Fruit fly (Drosophila melanogaster) whole organism, prepupa: ENCODE data around the gene escl.

Experiments
- CG10631 ChIP-seq: fragments of 200-800 bp; sonication (Bioruptor generic); optimal IDR thresholded peaks from 2 replicates; lab custom pipeline; 2016; ENCODE audit warnings: missing biosample characterization, missing genetic modification characterization
- CG10669 ChIP-seq: fragments of 200-800 bp; sonication (Bioruptor generic); optimal IDR thresholded peaks from 3 replicates; lab custom pipeline; 2018; ENCODE audit warnings: missing biosample characterization, mild to moderate bottlenecking, missing genetic modification characterization, moderate library complexity
- CG11294 ChIP-seq: fragments of 200-800 bp; sonication (Bioruptor generic); IDR thresholded peaks from 2 replicates; pipeline ENCODE4 v1.3.6; 2022; ENCODE audit warnings: missing biosample characterization, missing genetic modification characterization
- CG11762 ChIP-seq: fragments of 200-800 bp; sonication (Bioruptor generic); optimal IDR thresholded peaks from 3 replicates; lab custom pipeline; 2016; ENCODE audit warnings: missing biosample characterization, missing genetic modification characterization; ENCODE audit not compliant: insufficient read depth
- CG11902 ChIP-seq: fragments of 200-800 bp; sonication (Bioruptor generic); optimal IDR thresholded peaks from 3 replicates; lab custom pipeline; 2016; ENCODE audit warnings: missing biosample characterization, missing genetic modification characterization
- CG15336 ChIP-seq: fragments of 200-800 bp; sonication (Bioruptor generic); IDR thresholded peaks from 2 replicates; pipeline ENCODE4 v1.3.6; 2022; ENCODE audit warnings: missing biosample characterization, missing genetic modification characterization
- CG1621 ChIP-seq: fragments of 200-800 bp; sonication (Bioruptor generic); optimal IDR thresholded peaks from 3 replicates; lab custom pipeline; 2018; ENCODE audit warnings: missing biosample characterization, mild to moderate bottlenecking, missing genetic modification characterization
- CG32006 ChIP-seq: fragments of 200-800 bp; sonication (Bioruptor generic); optimal IDR thresholded peaks from 3 replicates; lab custom pipeline; 2017; ENCODE audit warnings: missing biosample characterization, mild to moderate bottlenecking, missing genetic modification characterization
- CG3919 ChIP-seq: fragments of 200-800 bp; sonication (Bioruptor generic); optimal IDR thresholded peaks from 3 replicates; lab custom pipeline; 2016; ENCODE audit warnings: missing biosample characterization, missing genetic modification characterization
- CG6163 ChIP-seq: fragments of 200-800 bp; sonication (Bioruptor generic); IDR thresholded peaks from 3 replicates; pipeline ENCODE4 v1.3.6; 2022; ENCODE audit warnings: missing biosample characterization, missing genetic modification characterization
- CG6276 ChIP-seq: fragments of 200-800 bp; sonication (Bioruptor generic); optimal IDR thresholded peaks from 2 replicates; lab custom pipeline; 2017; ENCODE audit warnings: missing biosample characterization, mild to moderate bottlenecking, missing genetic modification characterization
- CG6808 ChIP-seq: fragments of 200-800 bp; sonication (Bioruptor generic); optimal IDR thresholded peaks from 3 replicates; lab custom pipeline; 2017; ENCODE audit warnings: missing biosample characterization, missing genetic modification characterization, mild to moderate bottlenecking, moderate library complexity, missing genetic modification reagents
- CG6854 ChIP-seq: fragments of 200-800 bp; sonication (Bioruptor generic); optimal IDR thresholded peaks from 2 replicates; lab custom pipeline; 2017; ENCODE audit warnings: missing biosample characterization, mild to moderate bottlenecking, missing genetic modification characterization
- CG8632 ChIP-seq: fragments of 200-800 bp; sonication (Bioruptor generic); optimal IDR thresholded peaks from 3 replicates; lab custom pipeline; 2016; ENCODE audit warnings: missing biosample characterization, missing genetic modification characterization
- CG9139 ChIP-seq: fragments of 200-800 bp; sonication (Bioruptor generic); optimal IDR thresholded peaks from 3 replicates; lab custom pipeline; 2017; ENCODE audit warnings: missing biosample characterization, mild to moderate bottlenecking, missing genetic modification characterization
- Eip78C ChIP-seq: fragments of 200-800 bp; sonication (Bioruptor generic); peaks from one replicate; lab custom pipeline; 2016; ENCODE audit warnings: missing biosample characterization, missing genetic modification characterization
- Eip93F ChIP-seq: fragments of 200-800 bp; sonication (Bioruptor generic); optimal IDR thresholded peaks from 2 replicates; lab custom pipeline; 2016; ENCODE audit warnings: missing biosample characterization, mild to moderate bottlenecking, missing genetic modification characterization
- Gug ChIP-seq: fragments of 200-800 bp; sonication (Bioruptor generic); IDR thresholded peaks from 2 replicates; pipeline ENCODE4 v1.3.6; 2022; ENCODE audit warnings: missing biosample characterization, missing genetic modification characterization
- Hr38 ChIP-seq: sonication (Bioruptor generic); optimal IDR thresholded peaks from 2 replicates; lab custom pipeline; 2016; ENCODE audit warnings: missing biosample characterization, missing genetic modification characterization
- Hr39 ChIP-seq: fragments of 200-800 bp; sonication (Bioruptor generic); optimal IDR thresholded peaks from 2 replicates; lab custom pipeline; 2016; ENCODE audit warnings: missing biosample characterization, missing genetic modification characterization
- Hr4 ChIP-seq: fragments of 200-800 bp; sonication (Bioruptor generic); optimal IDR thresholded peaks from 3 replicates; lab custom pipeline; 2016; ENCODE audit warnings: missing biosample characterization, missing genetic modification characterization
- Met ChIP-seq: fragments of 200-800 bp; sonication (Bioruptor generic); optimal IDR thresholded peaks from 3 replicates; lab custom pipeline; 2016; ENCODE audit warnings: missing biosample characterization, missing genetic modification characterization
- OdsH ChIP-seq: fragments of 200-800 bp; sonication (Bioruptor generic); optimal IDR thresholded peaks from 3 replicates; lab custom pipeline; 2016; ENCODE audit warnings: missing biosample characterization, missing genetic modification characterization
- Sox14 ChIP-seq: fragments of 200-800 bp; sonication (Bioruptor generic); optimal IDR thresholded peaks from 3 replicates; lab custom pipeline; 2016; ENCODE audit warnings: missing biosample characterization, missing genetic modification characterization
- Sox15 ChIP-seq: fragments of 200-800 bp; sonication (Bioruptor generic); optimal IDR thresholded peaks from 3 replicates; lab custom pipeline; 2016; ENCODE audit warnings: missing biosample characterization, missing genetic modification characterization
- achi ChIP-seq: fragments of 200-800 bp; sonication (Bioruptor generic); optimal IDR thresholded peaks from 3 replicates; lab custom pipeline; 2016; ENCODE audit warnings: missing biosample characterization, missing genetic modification characterization
- acj6 ChIP-seq: fragments of 200-800 bp; sonication (Bioruptor generic); optimal IDR thresholded peaks from 3 replicates; lab custom pipeline; 2016; ENCODE audit warnings: missing biosample characterization, missing genetic modification characterization
- dsx ChIP-seq: fragments of 200-800 bp; optimal IDR thresholded peaks from 3 replicates; lab custom pipeline; 2019; ENCODE audit warnings: missing biosample characterization, mild to moderate bottlenecking, missing genetic modification characterization, moderate library complexity; ENCODE audit not compliant: poor library complexity, severe bottlenecking
- fkh ChIP-seq: fragments of 200-800 bp; sonication (Bioruptor generic); optimal IDR thresholded peaks from 3 replicates; lab custom pipeline; 2017; ENCODE audit warnings: missing biosample characterization, mild to moderate bottlenecking, missing genetic modification characterization, moderate library complexity
- lz ChIP-seq: fragments of 200-800 bp; sonication (Bioruptor generic); optimal IDR thresholded peaks from 3 replicates; lab custom pipeline; 2016; ENCODE audit warnings: missing biosample characterization, missing genetic modification characterization
- net ChIP-seq: fragments of 200-800 bp; sonication (Bioruptor generic); optimal IDR thresholded peaks from 3 replicates; lab custom pipeline; 2016; ENCODE audit warnings: missing biosample characterization, missing genetic modification characterization
- ss ChIP-seq, 2 experiments: fragments of 200-800 bp; sonication (Bioruptor generic); optimal IDR thresholded peaks; 2 replicates in 1 of 2; 3 replicates in 1 of 2; lab custom pipeline; 2017 to 2018; ENCODE audit warnings: mild to moderate bottlenecking in 2 of 2, missing biosample characterization in 2 of 2, missing genetic modification characterization in 2 of 2, moderate library complexity in 1 of 2
- svp ChIP-seq: fragments of 200-800 bp; sonication (Bioruptor generic); peaks from one replicate; lab custom pipeline; 2016; ENCODE audit warnings: missing biosample characterization, missing genetic modification characterization
- topi ChIP-seq: fragments of 200-800 bp; sonication (Bioruptor generic); optimal IDR thresholded peaks from 3 replicates; lab custom pipeline; 2016; ENCODE audit warnings: missing biosample characterization, missing genetic modification characterization
- vri ChIP-seq: fragments of 200-800 bp; sonication (Bioruptor generic); optimal IDR thresholded peaks from 3 replicates; lab custom pipeline; 2016; ENCODE audit warnings: missing biosample characterization, mild to moderate bottlenecking, missing genetic modification characterization

escl gene

DNA sequence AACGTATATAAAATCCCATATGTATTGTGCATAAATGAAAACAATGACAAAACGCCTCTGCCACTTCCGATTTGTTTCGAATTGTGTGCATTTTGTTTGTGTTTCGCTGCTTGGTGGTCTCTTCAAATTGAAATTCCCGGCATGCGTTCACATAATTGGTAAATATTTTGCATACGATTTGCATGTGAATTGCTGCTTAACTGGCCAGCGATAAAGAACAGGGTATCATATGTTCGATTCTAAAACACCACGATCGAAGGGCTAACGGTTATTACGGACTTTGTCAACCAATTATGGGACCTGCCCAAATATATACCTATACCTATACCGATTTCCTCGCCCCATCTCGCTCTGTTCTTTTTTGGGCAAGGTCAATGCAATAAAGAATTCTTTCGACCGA lies 37.4 kb downstream of the escl start:
- peak; percentile 22 for TF ChIP-seq Met (GFP tag; lab: Kevin White, UChicago)
- TF ChIP-seq CG11902 = no peak
- TF ChIP-seq svp = peak; percentile 67
- TF ChIP-seq Hr38 = no peak
- no peak for TF ChIP-seq CG6163 (GFP tag; lab: Robert Waterston, UW)
- TF ChIP-seq CG1621 (tag; lab: Kevin White, UChicago) = no peak
- TF ChIP-seq Hr39 = no peak
- peak; percentile 2 for TF ChIP-seq topi (GFP tag; lab: Kevin White, UChicago)
- TF ChIP-seq acj6 (GFP tag; lab: Kevin White, UChicago) = no peak

DNA sequence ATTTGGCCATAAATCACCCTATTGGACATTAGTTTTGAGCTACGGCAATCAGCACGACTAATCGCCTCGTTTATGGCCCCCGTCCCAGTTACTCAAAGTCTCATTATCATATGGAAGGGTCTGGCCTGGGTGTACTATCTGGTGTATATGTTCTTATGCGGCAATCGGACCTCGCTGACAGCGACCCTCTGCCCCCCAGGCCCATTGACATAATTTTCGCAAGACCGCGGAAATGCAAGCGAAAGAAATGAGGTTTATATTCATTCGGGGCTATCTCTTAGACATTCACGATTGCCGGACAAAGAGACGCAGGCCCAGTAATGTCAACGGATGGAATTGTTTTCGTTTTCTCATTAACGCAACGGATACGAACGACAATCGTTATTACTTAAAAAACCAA lies 38.1 kb downstream of the escl start:
- peak; percentile 99 for TF ChIP-seq svp
- TF ChIP-seq Sox14 (GFP tag; lab: Kevin White, UChicago) = peak; percentile 41
- TF ChIP-seq Eip78C (GFP tag; lab: Kevin White, UChicago) = peak; percentile 10
- TF ChIP-seq CG8632 (GFP tag; lab: Kevin White, UChicago) = no peak
- TF ChIP-seq ss (GFP tag; optimal IDR thresholded peaks at IDR 0.05; lab: Kevin White, UChicago) = no peak
- TF ChIP-seq CG11762 (GFP tag; lab: Kevin White, UChicago) = no peak
- TF ChIP-seq CG10669 (GFP tag; lab: Kevin White, UChicago) = no peak
- TF ChIP-seq CG15336 (GFP tag; lab: Robert Waterston, UW) = no peak
- peak; percentile 80 for TF ChIP-seq vri (GFP tag; lab: Kevin White, UChicago)

DNA sequence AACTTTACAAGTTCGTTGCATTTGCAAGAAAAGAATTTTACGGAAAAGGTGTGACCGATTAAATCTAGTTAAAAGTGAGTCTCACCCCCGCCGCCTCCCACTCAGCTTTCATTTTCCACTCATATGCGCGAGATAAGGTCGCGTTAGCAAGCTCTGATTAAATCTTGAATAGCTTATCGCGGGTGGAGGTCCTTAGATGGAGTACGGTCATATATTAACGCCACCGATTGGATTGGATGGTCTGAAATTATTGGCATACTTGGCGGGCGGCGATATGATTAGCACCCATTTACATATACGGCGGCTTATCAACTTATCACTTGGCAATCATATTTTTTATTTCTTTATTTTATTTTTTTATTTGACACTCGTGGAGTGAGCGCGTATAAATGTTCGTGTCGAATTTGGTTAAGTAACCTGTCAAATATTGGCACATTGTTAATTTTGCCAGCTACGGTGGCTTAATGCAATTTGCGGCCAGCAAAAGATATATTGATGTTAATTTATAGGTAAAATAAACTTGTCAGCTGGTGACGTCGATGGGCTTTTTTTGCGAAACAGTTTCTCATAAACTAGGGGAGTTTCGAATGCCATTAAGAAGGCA lies 39.0 kb downstream of the escl start:
- TF ChIP-seq net (GFP tag; lab: Kevin White, UChicago) (no peak), vri (GFP tag; lab: Kevin White, UChicago) (peak; percentile 66), Sox15 (GFP tag; lab: Kevin White, UChicago) (no peak), CG6276 (GFP tag; lab: Kevin White, UChicago) (no peak), svp (peak; percentile 84), CG11294 (GFP tag; lab: Robert Waterston, UW) (no peak)

DNA sequence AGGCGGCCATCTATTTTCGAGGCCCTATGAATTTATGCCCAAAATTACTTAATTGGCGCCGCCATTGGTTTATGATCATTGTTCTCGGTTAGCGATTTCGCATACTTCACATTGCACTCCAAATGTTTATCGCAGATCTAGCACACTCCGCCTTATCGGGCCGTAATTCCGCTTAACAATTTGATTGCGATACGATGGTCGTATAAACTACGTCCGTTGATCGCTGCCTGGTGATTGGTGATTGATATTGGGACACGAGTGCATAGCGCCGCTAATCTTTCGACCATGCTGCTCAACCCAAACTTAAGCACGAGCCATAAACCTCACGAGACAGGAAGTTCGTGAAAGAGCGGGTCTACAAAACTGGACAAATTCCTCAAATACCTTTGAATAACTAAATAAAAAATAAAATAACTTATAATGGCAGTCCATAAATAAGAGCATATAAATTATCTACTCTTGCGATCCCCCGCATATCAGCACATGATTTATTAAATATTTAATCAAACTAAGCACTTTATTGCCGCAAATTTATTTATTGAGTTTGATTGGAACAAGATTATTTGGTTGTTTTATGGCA lies 39.9 kb downstream of the escl start:
- TF ChIP-seq Eip93F (GFP tag; lab: Kevin White, UChicago) (peak; percentile 2), OdsH (GFP tag; lab: Kevin White, UChicago) (no peak), svp (peak; percentile 25), vri (GFP tag; lab: Kevin White, UChicago) (peak; percentile 57)

DNA sequence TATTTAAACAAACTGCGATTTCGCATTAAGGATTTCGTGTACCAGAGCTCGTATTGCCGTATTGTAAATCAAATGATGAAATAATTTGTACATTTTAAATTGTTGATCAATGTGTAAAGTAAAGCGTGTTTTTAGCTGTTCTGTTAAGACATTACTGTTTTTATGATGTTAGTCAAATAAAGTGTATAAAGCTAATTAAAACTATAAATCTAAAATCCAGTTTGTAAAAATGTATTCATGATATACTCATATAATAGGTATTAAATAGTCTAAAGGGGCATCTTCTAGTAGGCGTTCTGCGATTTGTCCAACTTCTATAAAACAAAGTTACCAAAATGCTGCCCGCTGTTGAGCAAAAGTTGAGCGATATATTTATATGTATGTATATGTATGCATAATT lies 43.2 kb downstream of the escl start, which contains the start of gene CG18788:
Gene CG18788, plus strand, starts transcription at position 301 of the 400 bp plus-strand sequence.
- TF ChIP-seq Hr4 (no peak), CG6163 (GFP tag; lab: Robert Waterston, UW) (no peak), CG6808 (GFP tag; lab: Kevin White, UChicago) (no peak), CG6854 (no peak), CG3919 (no peak), svp (no peak), Gug (GFP tag; lab: Robert Waterston, UW) (no peak), CG32006 (GFP tag; lab: Kevin White, UChicago) (no peak), Hr38 (no peak), CG10631 (GFP tag; lab: Kevin White, UChicago) (no peak), topi (GFP tag; lab: Kevin White, UChicago) (no peak), CG1621 (tag; lab: Kevin White, UChicago) (no peak), net (GFP tag; lab: Kevin White, UChicago) (no peak), CG11902 (no peak)

DNA sequence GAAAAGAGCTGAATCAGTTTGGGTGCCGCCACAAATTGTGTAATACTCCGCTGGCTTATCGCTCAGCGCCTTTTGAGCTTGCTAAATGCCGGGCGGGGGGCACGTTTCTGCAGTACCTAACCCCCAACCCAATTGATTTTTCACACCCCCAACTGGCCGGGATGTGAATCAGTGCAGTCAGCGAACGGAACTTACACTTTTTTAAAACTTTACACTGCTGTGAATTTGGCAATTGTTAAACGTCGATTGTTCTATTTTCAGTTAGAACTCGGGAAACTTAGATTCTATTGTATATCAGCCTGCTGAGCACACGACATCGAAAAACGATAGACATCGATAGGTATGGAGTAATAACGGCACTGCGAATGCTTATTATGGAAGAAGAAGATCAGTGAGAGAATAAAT lies 47.5 kb downstream of the escl start, which contains the start of gene Tom70:
Gene Tom70, minus strand, starts transcription at position 335 of the 405 bp plus-strand sequence.
- TF ChIP-seq lz (no peak), CG11762 (GFP tag; lab: Kevin White, UChicago) (no peak), CG9139 (GFP tag; lab: Kevin White, UChicago) (no peak), vri (GFP tag; lab: Kevin White, UChicago) (peak; percentile 97), dsx (GFP tag; lab: Kevin White, UChicago) (peak; percentile 25), CG10669 (GFP tag; lab: Kevin White, UChicago) (no peak), achi (GFP tag; lab: Kevin White, UChicago) (no peak), fkh (no peak), Sox14 (GFP tag; lab: Kevin White, UChicago) (no peak)
